Worm (Caenorhabditis elegans) whole organism, L2 larva: Measurements from ENCODE around the gene nlp-11.

ENCODE experiments used
- ama-1 ChIP-seq: fragments of 150-350 bp; optimal IDR thresholded peaks from 2 replicates; lab custom pipeline; 2018; ENCODE audit warnings: inconsistent platforms
- egl-27 ChIP-seq: sonication (generic microtip); optimal IDR thresholded peaks from 3 replicates; lab custom pipeline; 2017; ENCODE audit warnings: missing biosample characterization, missing genetic modification reagents, missing genetic modification characterization
- gmeb-1 ChIP-seq: fragments of 150-350 bp; optimal IDR thresholded peaks from 2 replicates; lab custom pipeline; 2014; ENCODE audit warnings: missing biosample characterization, missing genetic modification characterization
- lin-11 ChIP-seq: fragments of 150-350 bp; sonication (generic microtip); optimal IDR thresholded peaks from 2 replicates; lab custom pipeline; 2014; ENCODE audit warnings: missing biosample characterization, missing genetic modification characterization, inconsistent platforms, mixed read lengths
- lin-39 ChIP-seq: fragments of 150-350 bp; optimal IDR thresholded peaks from 2 replicates; lab custom pipeline; 2014; ENCODE audit warnings: missing biosample characterization, missing genetic modification reagents, missing genetic modification characterization
- mab-5 ChIP-seq: fragments of 150-350 bp; optimal IDR thresholded peaks from 2 replicates; lab custom pipeline; 2014; ENCODE audit warnings: missing biosample characterization, missing genetic modification characterization
- nhr-10 ChIP-seq: sonication (generic microtip); optimal IDR thresholded peaks from 2 replicates; lab custom pipeline; 2017; ENCODE audit warnings: missing biosample characterization, missing genetic modification characterization
- sma-9 ChIP-seq, 2 experiments: fragments of 150-350 bp in 1 of 2; sonication (generic microtip) in 1 of 2; optimal IDR thresholded peaks; 2 replicates each; lab custom pipeline; 2014 to 2016; ENCODE audit warnings: missing genetic modification characterization in 2 of 2, mild to moderate bottlenecking in 1 of 2, missing biosample characterization in 1 of 2, missing compliant biosample characterization in 1 of 2, missing genetic modification reagents in 1 of 2, moderate library complexity in 1 of 2
- snpc-4 ChIP-seq: fragments of 150-350 bp; optimal IDR thresholded peaks from 2 replicates; lab custom pipeline; 2014; ENCODE audit warnings: missing biosample characterization, missing genetic modification characterization
- unc-39 ChIP-seq: fragments of 150-350 bp; optimal IDR thresholded peaks from 2 replicates; lab custom pipeline; 2014; ENCODE audit warnings: missing biosample characterization, missing genetic modification characterization
- unc-55 ChIP-seq: fragments of 150-350 bp; sonication (generic microtip); optimal IDR thresholded peaks from 3 replicates; lab custom pipeline; 2014; ENCODE audit warnings: missing biosample characterization, missing genetic modification reagents, missing genetic modification characterization
- unc-62 ChIP-seq: fragments of 150-350 bp; optimal IDR thresholded peaks from 2 replicates; lab custom pipeline; 2014; ENCODE audit warnings: missing biosample characterization, missing genetic modification reagents, missing genetic modification characterization
- zag-1 ChIP-seq: fragments of 150-350 bp; optimal IDR thresholded peaks from 2 replicates; lab custom pipeline; 2014; ENCODE audit warnings: missing biosample characterization, missing genetic modification characterization
- ztf-11 ChIP-seq: sonication (generic microtip); optimal IDR thresholded peaks from 2 replicates; lab custom pipeline; 2017; ENCODE audit warnings: missing biosample characterization, missing genetic modification characterization

ce11 chrII:9652919-9653318 is 38.8 kb downstream of the nlp-11 start, which contains the start of gene ZK1307.3:
- TF ChIP-seq unc-39 (no peak), ztf-11 (tag; lab: Kevin White, UChicago) (no peak), lin-11 (no peak), ama-1 (lab: Kevin White, UChicago) (no peak), nhr-10 (tag; lab: Kevin White, UChicago) (no peak), lin-39 (tag; lab: Kevin White, UChicago) (no peak), unc-55 (GFP tag; lab: Kevin White, UChicago) (no peak), mab-5 (tag; lab: Kevin White, UChicago) (no peak), unc-62 (GFP tag; lab: Kevin White, UChicago) (no peak), egl-27 (no peak), sma-9 (GFP tag; optimal IDR thresholded peaks at IDR 0.05; lab: Kevin White, UChicago) (no peak), sma-9 (tag; optimal IDR thresholded peaks at IDR 0.05; lab: Kevin White, UChicago) (no peak), zag-1 (tag; lab: Kevin White, UChicago) (no peak), snpc-4 (tag; lab: Kevin White, UChicago) (no peak), gmeb-1 (tag; lab: Kevin White, UChicago) (no peak)
